Fruit fly (Drosophila melanogaster): ENCODE results near the gene Drgx.

The Drgx gene

dm6 chr2L:3692466-3692865 lies 29.9 kb downstream of the Drgx start, which contains the start of gene CG16704:
Gene CG16704, minus strand, starts transcription at chr2L:3692587.
- TF ChIP-seq toe (GFP tag; optimal IDR thresholded peaks at IDR 0.05) (no peak), bab1 (GFP tag; optimal IDR thresholded peaks at IDR 0.05) (no peak), CG33017 (tag; optimal IDR thresholded peaks at IDR 0.05) (no peak), kay (GFP tag; ENCODE audit: borderline replicate concordance) (no peak), CG14711 (tag; optimal IDR thresholded peaks at IDR 0.05) (no peak), Mnt (GFP tag; optimal IDR thresholded peaks at IDR 0.05) (no peak), Clk (GFP tag; optimal IDR thresholded peaks at IDR 0.05) (no peak), Hr96 (GFP tag; optimal IDR thresholded peaks at IDR 0.05) (no peak)

- no peak for TF ChIP-seq toe (GFP tag; optimal IDR thresholded peaks at IDR 0.05)
- TF ChIP-seq CG1620 (GFP tag; optimal IDR thresholded peaks at IDR 0.05) = no peak
- no peak for TF ChIP-seq kay (GFP tag; ENCODE audit: borderline replicate concordance)
- no peak for TF ChIP-seq bab1 (GFP tag; optimal IDR thresholded peaks at IDR 0.05)
- TF ChIP-seq ovo (GFP tag; optimal IDR thresholded peaks at IDR 0.05) = no peak
- no peak for TF ChIP-seq Crg-1 (GFP tag; optimal IDR thresholded peaks at IDR 0.05)
- no peak for TF ChIP-seq CG7101 (tag; optimal IDR thresholded peaks at IDR 0.05)
- no peak for TF ChIP-seq cnc (optimal IDR thresholded peaks at IDR 0.05)
- TF ChIP-seq CG5204 (GFP tag; optimal IDR thresholded peaks at IDR 0.05) = no peak
- no peak for TF ChIP-seq cic (GFP tag; optimal IDR thresholded peaks at IDR 0.05)
- no peak for TF ChIP-seq CG12768 (GFP tag; optimal IDR thresholded peaks at IDR 0.05)
- TF ChIP-seq pad (GFP tag; optimal IDR thresholded peaks at IDR 0.05) = no peak
- no peak for TF ChIP-seq Clk (GFP tag; optimal IDR thresholded peaks at IDR 0.05)
- no peak for TF ChIP-seq Hr96 (GFP tag; optimal IDR thresholded peaks at IDR 0.05)
- TF ChIP-seq Mnt (GFP tag; optimal IDR thresholded peaks at IDR 0.05) = no peak
- no peak for TF ChIP-seq CG33017 (tag; optimal IDR thresholded peaks at IDR 0.05)
- TF ChIP-seq CG7045 (GFP tag; optimal IDR thresholded peaks at IDR 0.05) = no peak
- TF ChIP-seq tj (GFP tag; optimal IDR thresholded peaks at IDR 0.05) = no peak
- TF ChIP-seq CG11617 (GFP tag; optimal IDR thresholded peaks at IDR 0.05) = no peak
- TF ChIP-seq CG14711 (tag; optimal IDR thresholded peaks at IDR 0.05) = no peak
Observed at dm6 chr2L:3693082-3693481, 30.5 kb downstream of the Drgx start, which contains the start of gene CG3513. Gene CG3513, minus strand, starts transcription at chr2L:3693182.

- no peak for TF ChIP-seq bab1 (GFP tag; optimal IDR thresholded peaks at IDR 0.05)
- no peak for TF ChIP-seq cic (GFP tag; optimal IDR thresholded peaks at IDR 0.05)
- TF ChIP-seq Hr96 (GFP tag; optimal IDR thresholded peaks at IDR 0.05) = no peak
- no peak for TF ChIP-seq Crg-1 (GFP tag; optimal IDR thresholded peaks at IDR 0.05)
Observed at dm6 chr2L:3693805-3694204, 31.3 kb downstream of the Drgx start, which contains the start of gene Acp24A4. Gene Acp24A4, minus strand, starts transcription at chr2L:3693905.

- TF ChIP-seq CG12768 (GFP tag; optimal IDR thresholded peaks at IDR 0.05) (no peak), pad (GFP tag; optimal IDR thresholded peaks at IDR 0.05) (no peak), CG1620 (GFP tag; optimal IDR thresholded peaks at IDR 0.05) (no peak), Crg-1 (GFP tag; optimal IDR thresholded peaks at IDR 0.05) (no peak), toe (GFP tag; optimal IDR thresholded peaks at IDR 0.05) (no peak), CG14711 (tag; optimal IDR thresholded peaks at IDR 0.05) (no peak), CG5204 (GFP tag; optimal IDR thresholded peaks at IDR 0.05) (no peak)
Observed at dm6 chr2L:3694920-3695319, 32.4 kb downstream of the Drgx start, which contains the start of gene CG43165. Gene CG43165, minus strand, starts transcription at chr2L:3695020.

- TF ChIP-seq Mnt (GFP tag; optimal IDR thresholded peaks at IDR 0.05) (no peak), kay (GFP tag; ENCODE audit: borderline replicate concordance) (peak; percentile 36), cic (GFP tag; optimal IDR thresholded peaks at IDR 0.05) (peak; percentile 25)
Observed at dm6 chr2L:3695361-3695818, 32.8 kb downstream of the Drgx start, which contains the start of gene CG16713. Gene CG16713, minus strand, starts transcription at chr2L:3695411.

dm6 chr2L:3696438-3696837 lies 33.9 kb downstream of the Drgx start, which contains the start of gene IM33:
Gene IM33, minus strand, starts transcription at chr2L:3696658.
- TF ChIP-seq toe (GFP tag; optimal IDR thresholded peaks at IDR 0.05) = no peak
- no peak for TF ChIP-seq ovo (GFP tag; optimal IDR thresholded peaks at IDR 0.05)
- TF ChIP-seq CG7101 (tag; optimal IDR thresholded peaks at IDR 0.05) = no peak
- TF ChIP-seq cic (GFP tag; optimal IDR thresholded peaks at IDR 0.05) = peak; percentile 27
- TF ChIP-seq CG11617 (GFP tag; optimal IDR thresholded peaks at IDR 0.05) = no peak

dm6 chr2L:3697772-3698171 lies 35.2 kb downstream of the Drgx start, which contains the start of gene CG3604:
Gene CG3604, minus strand, starts transcription at chr2L:3697872.
- TF ChIP-seq CG11617 (GFP tag; optimal IDR thresholded peaks at IDR 0.05) = no peak

- TF ChIP-seq kay (GFP tag; ENCODE audit: borderline replicate concordance) = peak; percentile 84
- no peak for TF ChIP-seq CG1620 (GFP tag; optimal IDR thresholded peaks at IDR 0.05)
- TF ChIP-seq toe (GFP tag; optimal IDR thresholded peaks at IDR 0.05) = no peak
Observed at dm6 chr2L:3698992-3699514, 36.5 kb downstream of the Drgx start, which contains the start of the genes CG10031 and CG42464. Gene CG10031, minus strand, starts transcription at chr2L:3699092. Gene CG42464, plus strand, starts transcription at chr2L:3699464.
